Worm (Caenorhabditis elegans): ENCODE results near the gene aexr-2.

The aexr-2 gene

ce11 chrX:6665129-6665858, 34.0 kb upstream of the aexr-2 start:
- TF ChIP-seq ama-1 (optimal IDR thresholded peaks at IDR 0.05) (no peak), pes-1 (GFP tag; IDR thresholded peaks at IDR 0.05) (no peak), ets-7 (tag; optimal IDR thresholded peaks at IDR 0.05) (no peak), tra-4 (tag; optimal IDR thresholded peaks at IDR 0.05) (no peak), hmbx-1 (tag; optimal IDR thresholded peaks at IDR 0.05) (no peak), hmg-4 (GFP tag; optimal IDR thresholded peaks at IDR 0.05) (no peak)

ce11 chrX:6663780-6664437, 32.6 kb upstream of the aexr-2 start:
- TF ChIP-seq tbx-11 (GFP tag; IDR thresholded peaks at IDR 0.05) (no peak), pes-1 (GFP tag; IDR thresholded peaks at IDR 0.05) (no peak), hnd-1 (tag; optimal IDR thresholded peaks at IDR 0.05) (no peak), hmbx-1 (tag; optimal IDR thresholded peaks at IDR 0.05) (no peak), B0310.2 (tag; optimal IDR thresholded peaks at IDR 0.05) (no peak), ama-1 (optimal IDR thresholded peaks at IDR 0.05) (no peak), tbx-37 (GFP tag; conservative IDR thresholded peaks at IDR 0.05) (no peak), flt-1 (GFP tag; IDR thresholded peaks at IDR 0.05) (no peak), hmg-4 (GFP tag; optimal IDR thresholded peaks at IDR 0.05) (no peak), F13C5.2 (tag; optimal IDR thresholded peaks at IDR 0.05) (no peak), aly-1 (tag; optimal IDR thresholded peaks at IDR 0.05) (no peak)

- TF ChIP-seq B0310.2 (tag; optimal IDR thresholded peaks at IDR 0.05) = no peak
- TF ChIP-seq hnd-1 (tag; optimal IDR thresholded peaks at IDR 0.05) = no peak
- no peak for TF ChIP-seq sea-1 (GFP tag; conservative IDR thresholded peaks at IDR 0.05)
Measured at ce11 chrX:6662267-6662666, 30.9 kb upstream of the aexr-2 start.

ce11 chrX:6656770-6657169, 25.4 kb upstream of the aexr-2 start:
- no peak for TF ChIP-seq sea-1 (GFP tag; conservative IDR thresholded peaks at IDR 0.05)
- TF ChIP-seq hmg-4 (GFP tag; optimal IDR thresholded peaks at IDR 0.05) = no peak
- TF ChIP-seq aly-1 (tag; optimal IDR thresholded peaks at IDR 0.05) = no peak
- no peak for TF ChIP-seq flt-1 (GFP tag; IDR thresholded peaks at IDR 0.05)
- TF ChIP-seq F13C5.2 (tag; optimal IDR thresholded peaks at IDR 0.05) = no peak
- no peak for TF ChIP-seq pes-1 (GFP tag; IDR thresholded peaks at IDR 0.05)
- no peak for TF ChIP-seq ceh-13 (GFP tag; optimal IDR thresholded peaks at IDR 0.05)
- no peak for TF ChIP-seq ets-7 (tag; optimal IDR thresholded peaks at IDR 0.05)
- no peak for TF ChIP-seq tra-4 (tag; optimal IDR thresholded peaks at IDR 0.05)
- TF ChIP-seq hnd-1 (tag; optimal IDR thresholded peaks at IDR 0.05) = no peak
- TF ChIP-seq tbx-11 (GFP tag; IDR thresholded peaks at IDR 0.05) = no peak
- TF ChIP-seq hmbx-1 (tag; optimal IDR thresholded peaks at IDR 0.05) = no peak
- TF ChIP-seq scrt-1 (GFP tag; IDR thresholded peaks at IDR 0.05) = no peak
- TF ChIP-seq tbx-37 (GFP tag; conservative IDR thresholded peaks at IDR 0.05) = no peak
- TF ChIP-seq B0310.2 (tag; optimal IDR thresholded peaks at IDR 0.05) = no peak
- no peak for TF ChIP-seq ceh-36 (tag; optimal IDR thresholded peaks at IDR 0.05)
- TF ChIP-seq ama-1 (optimal IDR thresholded peaks at IDR 0.05) = no peak

ce11 chrX:6656251-6656650, 24.9 kb upstream of the aexr-2 start:
- TF ChIP-seq tra-4 (tag; optimal IDR thresholded peaks at IDR 0.05) = no peak
- TF ChIP-seq hmg-4 (GFP tag; optimal IDR thresholded peaks at IDR 0.05) = no peak
- no peak for TF ChIP-seq ets-7 (tag; optimal IDR thresholded peaks at IDR 0.05)
- TF ChIP-seq ama-1 (optimal IDR thresholded peaks at IDR 0.05) = no peak
- no peak for TF ChIP-seq sea-1 (GFP tag; conservative IDR thresholded peaks at IDR 0.05)
- no peak for TF ChIP-seq pes-1 (GFP tag; IDR thresholded peaks at IDR 0.05)
- no peak for TF ChIP-seq tbx-11 (GFP tag; IDR thresholded peaks at IDR 0.05)
- TF ChIP-seq ceh-36 (tag; optimal IDR thresholded peaks at IDR 0.05) = no peak
- no peak for TF ChIP-seq tbx-37 (GFP tag; conservative IDR thresholded peaks at IDR 0.05)
- no peak for TF ChIP-seq flt-1 (GFP tag; IDR thresholded peaks at IDR 0.05)
- TF ChIP-seq scrt-1 (GFP tag; IDR thresholded peaks at IDR 0.05) = no peak
- no peak for TF ChIP-seq hnd-1 (tag; optimal IDR thresholded peaks at IDR 0.05)
- no peak for TF ChIP-seq F13C5.2 (tag; optimal IDR thresholded peaks at IDR 0.05)
- no peak for TF ChIP-seq aly-1 (tag; optimal IDR thresholded peaks at IDR 0.05)

- TF ChIP-seq tra-4 (tag; optimal IDR thresholded peaks at IDR 0.05) (no peak), ceh-13 (GFP tag; optimal IDR thresholded peaks at IDR 0.05) (no peak), aly-1 (tag; optimal IDR thresholded peaks at IDR 0.05) (no peak), sea-1 (GFP tag; conservative IDR thresholded peaks at IDR 0.05) (no peak), F13C5.2 (tag; optimal IDR thresholded peaks at IDR 0.05) (no peak), B0310.2 (tag; optimal IDR thresholded peaks at IDR 0.05) (no peak), ets-7 (tag; optimal IDR thresholded peaks at IDR 0.05) (no peak), ama-1 (optimal IDR thresholded peaks at IDR 0.05) (no peak), hnd-1 (tag; optimal IDR thresholded peaks at IDR 0.05) (no peak), hmg-4 (GFP tag; optimal IDR thresholded peaks at IDR 0.05) (no peak)
Measured at ce11 chrX:6655163-6655562, 23.8 kb upstream of the aexr-2 start, which contains the start of gene nhr-173. TSS of gene nhr-173 (plus strand) at chrX:6655528.

ce11 chrX:6654139-6654538, 22.8 kb upstream of the aexr-2 start:
- TF ChIP-seq ets-7 (tag; optimal IDR thresholded peaks at IDR 0.05) = no peak
- no peak for TF ChIP-seq ceh-13 (GFP tag; optimal IDR thresholded peaks at IDR 0.05)
- no peak for TF ChIP-seq hnd-1 (tag; optimal IDR thresholded peaks at IDR 0.05)
- TF ChIP-seq aly-1 (tag; optimal IDR thresholded peaks at IDR 0.05) = no peak
- no peak for TF ChIP-seq B0310.2 (tag; optimal IDR thresholded peaks at IDR 0.05)
- no peak for TF ChIP-seq F13C5.2 (tag; optimal IDR thresholded peaks at IDR 0.05)
- no peak for TF ChIP-seq hmg-4 (GFP tag; optimal IDR thresholded peaks at IDR 0.05)
- no peak for TF ChIP-seq tbx-11 (GFP tag; IDR thresholded peaks at IDR 0.05)
- no peak for TF ChIP-seq ceh-36 (tag; optimal IDR thresholded peaks at IDR 0.05)
- TF ChIP-seq tbx-37 (GFP tag; conservative IDR thresholded peaks at IDR 0.05) = no peak
- TF ChIP-seq tra-4 (tag; optimal IDR thresholded peaks at IDR 0.05) = no peak
- TF ChIP-seq pes-1 (GFP tag; IDR thresholded peaks at IDR 0.05) = no peak
- TF ChIP-seq ama-1 (optimal IDR thresholded peaks at IDR 0.05) = no peak
- TF ChIP-seq scrt-1 (GFP tag; IDR thresholded peaks at IDR 0.05) = no peak
- TF ChIP-seq flt-1 (GFP tag; IDR thresholded peaks at IDR 0.05) = no peak
- no peak for TF ChIP-seq hmbx-1 (tag; optimal IDR thresholded peaks at IDR 0.05)
- TF ChIP-seq sea-1 (GFP tag; conservative IDR thresholded peaks at IDR 0.05) = no peak

Data from whole organism, early embryonic.